Worm (Caenorhabditis elegans) whole organism, young adult: ENCODE data around the gene apt-9.

Experiments
- B0035.1 ChIP-seq: sonication (generic microtip); optimal IDR thresholded peaks from 2 replicates; lab custom pipeline; 2016; ENCODE audit warnings: missing genetic modification characterization, mild to moderate bottlenecking, missing compliant biosample characterization, missing genotype, missing genetic modification reagents
- C06A6.2 ChIP-seq: fragments of 200-800 bp; sonication (Bioruptor generic); conservative IDR thresholded peaks from 2 replicates; pipeline ENCODE4 v1.3.6; 2022; ENCODE audit warnings: missing genetic modification characterization, missing compliant biosample characterization
- F10E7.11 ChIP-seq: sonication (generic microtip); optimal IDR thresholded peaks from 2 replicates; lab custom pipeline; 2017; ENCODE audit warnings: mild to moderate bottlenecking, missing genetic modification characterization, moderate library complexity, missing compliant biosample characterization
- F23B12.7 ChIP-seq: sonication (generic microtip); optimal IDR thresholded peaks from 2 replicates; lab custom pipeline; 2017; ENCODE audit warnings: missing genetic modification characterization, mild to moderate bottlenecking, missing compliant biosample characterization, antibody characterized with exemption, moderate library complexity; ENCODE audit not compliant: insufficient read depth
- F39B2.1 ChIP-seq: fragments of 200-800 bp; sonication (Bioruptor generic); IDR thresholded peaks from 2 replicates; pipeline ENCODE4 v1.3.6; 2022; ENCODE audit warnings: missing genetic modification reagents, missing genetic modification characterization, missing compliant biosample characterization
- F52B5.7 ChIP-seq: sonication (generic microtip); optimal IDR thresholded peaks from 2 replicates; lab custom pipeline; 2016; ENCODE audit warnings: mild to moderate bottlenecking, missing genetic modification characterization, missing compliant biosample characterization
- K12H6.12 ChIP-seq: fragments of 200-800 bp; sonication (Bioruptor generic); optimal IDR thresholded peaks from 2 replicates; lab custom pipeline; 2018; ENCODE audit warnings: mild to moderate bottlenecking, missing genetic modification characterization, missing compliant biosample characterization
- T26A5.8 ChIP-seq: sonication (generic microtip); optimal IDR thresholded peaks from 2 replicates; lab custom pipeline; 2016; ENCODE audit warnings: missing genetic modification characterization, missing compliant biosample characterization
- Y53G8AR.9 ChIP-seq: fragments of 200-800 bp; sonication (Bioruptor generic); conservative IDR thresholded peaks from 2 replicates; pipeline ENCODE4 v1.3.6; 2022; ENCODE audit warnings: missing genetic modification reagents, missing genetic modification characterization, missing compliant biosample characterization
- akir-1 ChIP-seq: fragments of 200-800 bp; sonication (Bioruptor generic); optimal IDR thresholded peaks from 2 replicates; lab custom pipeline; 2018; ENCODE audit warnings: mild to moderate bottlenecking, missing genetic modification characterization, moderate library complexity, missing compliant biosample characterization
- ama-1 ChIP-seq, 3 experiments: fragments of 150-350 bp in 1 of 3; sonication (generic microtip) in 2 of 3; optimal IDR thresholded peaks; 2 replicates each; lab custom pipeline; 2014 to 2018; ENCODE audit warnings: missing biosample characterization in 2 of 3, missing genetic modification characterization in 2 of 3, missing genetic modification reagents in 2 of 3
- athp-1 ChIP-seq: sonication (generic microtip); optimal IDR thresholded peaks from 2 replicates; lab custom pipeline; 2017; ENCODE audit warnings: mild to moderate bottlenecking, missing genetic modification characterization, missing compliant biosample characterization
- attf-3 ChIP-seq: fragments of 200-800 bp; sonication (Bioruptor generic); conservative IDR thresholded peaks from 2 replicates; pipeline ENCODE4 v1.3.6; 2022; ENCODE audit warnings: missing genetic modification reagents, missing genetic modification characterization, missing compliant biosample characterization
- attf-5 ChIP-seq: fragments of 200-800 bp; sonication (Bioruptor generic); optimal IDR thresholded peaks from 2 replicates; lab custom pipeline; 2018; ENCODE audit warnings: mild to moderate bottlenecking, missing genetic modification characterization, missing compliant biosample characterization
- ceh-100 ChIP-seq: fragments of 200-800 bp; sonication (Bioruptor generic); IDR thresholded peaks from 2 replicates; pipeline ENCODE4 v1.3.6; 2022; ENCODE audit warnings: missing genetic modification reagents, missing genetic modification characterization, missing compliant biosample characterization
- die-1 ChIP-seq: sonication (generic microtip); optimal IDR thresholded peaks from 2 replicates; lab custom pipeline; 2016; ENCODE audit warnings: missing genotype, mild to moderate bottlenecking, missing genetic modification characterization, missing compliant biosample characterization
- dox-1 ChIP-seq: fragments of 200-800 bp; sonication (Bioruptor generic); IDR thresholded peaks from 2 replicates; pipeline ENCODE4 v1.3.6; 2022; ENCODE audit warnings: missing genetic modification reagents, missing genetic modification characterization, missing compliant biosample characterization
- dpff-1 ChIP-seq: sonication (generic microtip); optimal IDR thresholded peaks from 2 replicates; lab custom pipeline; 2017; ENCODE audit warnings: mild to moderate bottlenecking, missing genetic modification characterization, missing compliant biosample characterization
- fkh-3 ChIP-seq: sonication (generic microtip); optimal IDR thresholded peaks from 2 replicates; lab custom pipeline; 2016; ENCODE audit warnings: mild to moderate bottlenecking, missing genetic modification characterization, missing compliant biosample characterization
- gei-17 ChIP-seq: fragments of 200-800 bp; sonication (Bioruptor generic); optimal IDR thresholded peaks from 2 replicates; lab custom pipeline; 2018; ENCODE audit warnings: mild to moderate bottlenecking, missing genetic modification characterization, missing compliant biosample characterization
- hsf-1 ChIP-seq: fragments of 200-800 bp; sonication (Bioruptor generic); IDR thresholded peaks from 2 replicates; pipeline ENCODE4 v1.3.6; 2022; ENCODE audit warnings: missing genetic modification reagents, missing genetic modification characterization, missing compliant biosample characterization
- let-607 ChIP-seq, 2 experiments: fragments of 200-800 bp in 1 of 2; sonication (Bioruptor generic) in 1 of 2; sonication (generic microtip) in 1 of 2; optimal IDR thresholded peaks; 2 replicates each; lab custom pipeline; 2016 to 2018; ENCODE audit warnings: mild to moderate bottlenecking in 2 of 2, missing compliant biosample characterization in 2 of 2, missing genetic modification characterization in 2 of 2, moderate library complexity in 2 of 2, missing genotype in 1 of 2
- lin-26 ChIP-seq: fragments of 200-800 bp; sonication (Bioruptor generic); IDR thresholded peaks from 2 replicates; pipeline ENCODE4 v1.3.6; 2022; ENCODE audit warnings: missing genetic modification reagents, missing genetic modification characterization, missing compliant biosample characterization
- lin-40 ChIP-seq: sonication (generic microtip); optimal IDR thresholded peaks from 2 replicates; lab custom pipeline; 2016; ENCODE audit warnings: missing genetic modification characterization, mild to moderate bottlenecking, missing compliant biosample characterization, missing genotype, missing genetic modification reagents
- lin-54 ChIP-seq: fragments of 200-800 bp; sonication (Bioruptor generic); optimal IDR thresholded peaks from 2 replicates; lab custom pipeline; 2018; ENCODE audit warnings: mild to moderate bottlenecking, missing genetic modification characterization, missing compliant biosample characterization
- lsl-1 ChIP-seq: fragments of 200-800 bp; sonication (Bioruptor generic); optimal IDR thresholded peaks from 2 replicates; lab custom pipeline; 2018; ENCODE audit warnings: mild to moderate bottlenecking, missing genetic modification characterization, moderate library complexity, missing compliant biosample characterization
- lsy-27 ChIP-seq: sonication (generic microtip); optimal IDR thresholded peaks from 2 replicates; lab custom pipeline; 2017; ENCODE audit warnings: missing genetic modification characterization, mild to moderate bottlenecking, missing compliant biosample characterization, antibody characterized with exemption, missing genotype, borderline replicate concordance; ENCODE audit not compliant: insufficient read depth
- madf-10 ChIP-seq: sonication (generic microtip); optimal IDR thresholded peaks from 2 replicates; lab custom pipeline; 2016; ENCODE audit warnings: mild to moderate bottlenecking, missing genetic modification characterization, missing compliant biosample characterization
- madf-6 ChIP-seq: fragments of 200-800 bp; sonication (Bioruptor generic); IDR thresholded peaks from 2 replicates; pipeline ENCODE4 v1.3.6; 2022; ENCODE audit warnings: missing genetic modification reagents, missing genetic modification characterization, missing compliant biosample characterization
- nfya-1 ChIP-seq: sonication (generic microtip); optimal IDR thresholded peaks from 2 replicates; lab custom pipeline; 2017; ENCODE audit warnings: antibody characterized with exemption, missing compliant biosample characterization, missing genetic modification characterization, borderline replicate concordance; ENCODE audit not compliant: insufficient read depth
- nhr-120 ChIP-seq: fragments of 200-800 bp; sonication (Bioruptor generic); IDR thresholded peaks from 2 replicates; pipeline ENCODE4 v1.3.6; 2022; ENCODE audit warnings: missing genetic modification characterization, missing compliant biosample characterization
- nhr-27 ChIP-seq: fragments of 200-800 bp; sonication (Bioruptor generic); optimal IDR thresholded peaks from 2 replicates; lab custom pipeline; 2018; ENCODE audit warnings: mild to moderate bottlenecking, missing genetic modification characterization, moderate library complexity, missing compliant biosample characterization
- nhr-80 ChIP-seq: sonication (generic microtip); optimal IDR thresholded peaks from 2 replicates; lab custom pipeline; 2016; ENCODE audit warnings: missing genetic modification characterization, missing compliant biosample characterization
- pbrm-1 ChIP-seq: fragments of 200-800 bp; sonication (Bioruptor generic); IDR thresholded peaks from 2 replicates; pipeline ENCODE4 v1.3.6; 2022; ENCODE audit warnings: missing genetic modification reagents, missing genetic modification characterization, missing compliant biosample characterization
- rec-8 ChIP-seq, 2 experiments: sonication (generic microtip); optimal IDR thresholded peaks; 2 replicates each; lab custom pipeline; 2016; ENCODE audit warnings: mild to moderate bottlenecking in 2 of 2, missing genetic modification characterization in 2 of 2, missing genetic modification reagents in 2 of 2, missing genotype in 2 of 2, missing biosample characterization in 1 of 2, missing compliant biosample characterization in 1 of 2, moderate library complexity in 1 of 2
- snpc-3.4 ChIP-seq: sonication (generic microtip); optimal IDR thresholded peaks from 2 replicates; lab custom pipeline; 2017; ENCODE audit warnings: missing genetic modification characterization, mild to moderate bottlenecking, missing compliant biosample characterization, antibody characterized with exemption, moderate library complexity, missing genotype, missing genetic modification reagents
- somi-1 ChIP-seq: fragments of 200-800 bp; sonication (Bioruptor generic); optimal IDR thresholded peaks from 2 replicates; lab custom pipeline; 2018; ENCODE audit warnings: mild to moderate bottlenecking, missing genetic modification characterization, missing compliant biosample characterization
- unc-130 ChIP-seq: sonication (generic microtip); optimal IDR thresholded peaks from 2 replicates; lab custom pipeline; 2016; ENCODE audit warnings: missing genetic modification reagents, missing genetic modification characterization, missing compliant biosample characterization
- unc-62 ChIP-seq: fragments of 150-350 bp; optimal IDR thresholded peaks from 2 replicates; lab custom pipeline; 2014; ENCODE audit warnings: missing biosample characterization, missing genetic modification reagents, missing genetic modification characterization
- zfh-2 ChIP-seq: fragments of 200-800 bp; sonication (Bioruptor generic); conservative IDR thresholded peaks from 2 replicates; pipeline ENCODE4 v1.3.6; 2022; ENCODE audit warnings: missing genetic modification reagents, missing genetic modification characterization, missing compliant biosample characterization
- ztf-18 ChIP-seq: sonication (generic microtip); optimal IDR thresholded peaks from 2 replicates; lab custom pipeline; 2016; ENCODE audit warnings: missing genotype, mild to moderate bottlenecking, missing genetic modification characterization, missing compliant biosample characterization
- ztf-26 ChIP-seq: sonication (generic microtip); optimal IDR thresholded peaks from 2 replicates; lab custom pipeline; 2017; ENCODE audit warnings: missing genetic modification characterization, missing compliant biosample characterization

Gene apt-9

ce11 chrX:11068334-11068733 is at the start of gene apt-9:
Gene apt-9, plus strand, starts transcription at chrX:11068527.
- peak; percentile 59 for TF ChIP-seq zfh-2
- no peak for TF ChIP-seq athp-1 (tag; lab: Kevin White, UChicago)
- peak; percentile 20 for TF ChIP-seq K12H6.12 (tag; lab: Kevin White, UChicago)
- TF ChIP-seq, all 124 proteins: peak for 2

- TF ChIP-seq T26A5.8 (tag; lab: Kevin White, UChicago) (no peak), dox-1 (GFP tag; lab: Robert Waterston, UW) (no peak), madf-6 (GFP tag; lab: Robert Waterston, UW) (no peak), lsl-1 (GFP tag; lab: Kevin White, UChicago) (no peak), F39B2.1 (GFP tag; lab: Robert Waterston, UW) (no peak), lin-54 (GFP tag; lab: Kevin White, UChicago) (no peak), dpff-1 (no peak), pbrm-1 (GFP tag; lab: Robert Waterston, UW) (no peak), unc-130 (GFP tag; lab: Kevin White, UChicago) (no peak), Y53G8AR.9 (no peak), fkh-3 (tag; lab: Kevin White, UChicago) (no peak), attf-5 (GFP tag; lab: Kevin White, UChicago) (no peak), unc-62 (GFP tag; lab: Kevin White, UChicago) (no peak), hsf-1 (GFP tag; lab: Robert Waterston, UW) (no peak), nfya-1 (tag; lab: Kevin White, UChicago) (no peak), attf-3 (no peak), rec-8 (tag; optimal IDR thresholded peaks at IDR 0.05; lab: Kevin White, UChicago) (no peak), F23B12.7 (tag; lab: Kevin White, UChicago) (no peak), lsy-27 (tag; lab: Kevin White, UChicago) (no peak)
Measured at ce11 chrX:11028617-11029016, 39.7 kb upstream of the apt-9 start, which contains the start of gene ldb-1. Gene ldb-1, plus strand, starts transcription at chrX:11028917.

ce11 chrX:11031047-11031695 is 37.2 kb upstream of the apt-9 start:
- TF ChIP-seq C06A6.2 (GFP tag; lab: Robert Waterston, UW) (peak; percentile 51; the same call in 1 of the 2 replicates), somi-1 (GFP tag; lab: Kevin White, UChicago) (peak; percentile 52), nhr-27 (tag; lab: Kevin White, UChicago) (peak; percentile 22), F52B5.7 (peak; percentile 31), gei-17 (peak; percentile 74), lin-26 (GFP tag; lab: Robert Waterston, UW) (0 out of 2 replicates have a peak, but pooled peaks have one; percentile 45), ama-1 (optimal IDR thresholded peaks at IDR 0.05; lab: Kevin White, UChicago) (no peak), ama-1 (GFP tag; optimal IDR thresholded peaks at IDR 0.05; lab: Kevin White, UChicago) (no peak), akir-1 (GFP tag; lab: Kevin White, UChicago) (peak; percentile 57), nhr-120 (GFP tag; lab: Robert Waterston, UW) (no peak), ztf-18 (tag; lab: Kevin White, UChicago) (peak; percentile 55), ztf-26 (tag; lab: Kevin White, UChicago) (peak; percentile 83), lin-40 (tag; lab: Kevin White, UChicago) (peak; percentile 94), madf-10 (peak; percentile 62), let-607 (tag; optimal IDR thresholded peaks at IDR 0.05; lab: Kevin White, UChicago) (peak; percentile 52 to 80), athp-1 (tag; lab: Kevin White, UChicago) (peak; percentile 38), ceh-100 (GFP tag; lab: Robert Waterston, UW) (0 out of 2 replicates have a peak, but pooled peaks have one; percentile 19), nhr-80 (tag; lab: Kevin White, UChicago) (peak; percentile 78), die-1 (peak; percentile 21), F10E7.11 (tag; lab: Kevin White, UChicago) (peak; percentile 37), T26A5.8 (tag; lab: Kevin White, UChicago) (no peak), B0035.1 (tag; lab: Kevin White, UChicago) (peak; percentile 54), zfh-2 (peak; percentile 99), dpff-1 (no peak), unc-62 (GFP tag; lab: Kevin White, UChicago) (no peak), snpc-3.4 (tag; lab: Kevin White, UChicago) (peak; percentile 21), lin-54 (GFP tag; lab: Kevin White, UChicago) (peak; percentile 2)
